Fruit fly (Drosophila melanogaster): ENCODE results near the gene Tgs1.
A peak's percentile ranks its signal among the peaks of the same experiment; 100 is the strongest.

The Tgs1 gene

DNA sequence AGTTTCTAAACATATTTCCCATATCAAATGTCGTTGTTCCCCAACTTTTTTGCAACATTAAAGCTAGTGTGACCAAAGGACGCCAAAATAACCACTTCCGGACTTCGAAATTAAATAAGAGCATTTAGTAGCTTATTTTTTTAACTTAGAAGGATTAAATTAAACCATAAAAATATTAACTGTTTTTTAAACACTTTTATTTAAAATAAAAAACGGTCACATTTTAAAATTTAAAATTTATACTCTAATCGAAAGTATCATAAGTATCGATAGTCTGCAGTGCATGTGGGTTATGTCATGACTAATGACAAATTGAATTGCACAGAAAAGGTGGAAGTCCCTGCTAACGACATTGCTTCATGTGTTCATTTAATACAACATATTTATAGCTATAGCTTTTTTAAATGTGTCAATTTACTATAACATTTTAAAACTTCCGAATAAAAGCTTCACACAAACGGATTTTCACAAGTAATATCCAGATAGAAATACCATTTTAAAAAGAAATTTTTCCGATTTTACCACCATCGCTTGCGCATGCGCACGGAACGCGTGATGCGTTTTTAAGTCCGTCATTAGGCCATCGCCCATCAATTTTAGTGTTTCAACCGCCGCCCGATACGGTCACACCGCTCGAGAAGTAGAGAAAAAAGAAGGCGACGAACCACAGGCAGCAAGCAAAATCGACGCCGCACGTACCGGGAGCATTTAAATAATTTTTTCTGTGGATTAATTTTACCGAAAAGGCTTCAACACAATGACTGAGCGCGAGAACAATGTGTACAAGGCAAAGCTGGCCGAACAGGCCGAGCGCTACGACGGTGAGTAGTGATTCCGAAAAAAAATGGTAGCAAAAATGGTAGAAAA is 13.0 kb upstream of the Tgs1 start, which contains the start of the genes CG7156 and 14-3-3epsilon (continued):
- peak; percentile 25 for TF ChIP-seq CG16779 (tag; optimal IDR thresholded peaks at IDR 0.05)
- TF ChIP-seq dsx (GFP tag; optimal IDR thresholded peaks at IDR 0.05; ENCODE audit: poor library complexity, severe bottlenecking), result no peak
- TF ChIP-seq CG4318 (GFP tag; optimal IDR thresholded peaks at IDR 0.05), result no peak
- TF ChIP-seq CG15336 (GFP tag; IDR thresholded peaks at IDR 0.05), result peak; percentile 16; the same call in 1 of the 2 replicates
- TF ChIP-seq CG11294 (GFP tag; IDR thresholded peaks at IDR 0.05), result no peak
- TF ChIP-seq fkh (GFP tag; optimal IDR thresholded peaks at IDR 0.05), result no peak
- TF ChIP-seq CG6163 (GFP tag; IDR thresholded peaks at IDR 0.05), result 0 out of 3 replicates have a peak, but pooled peaks have one; percentile 31
- no peak for TF ChIP-seq dac (GFP tag; optimal IDR thresholded peaks at IDR 0.05)
- peak; percentile 42 to 52 for TF ChIP-seq ss (GFP tag; optimal IDR thresholded peaks at IDR 0.05)
- no peak for TF ChIP-seq CG10669 (GFP tag; optimal IDR thresholded peaks at IDR 0.05)
- no peak for TF ChIP-seq OdsH (GFP tag; optimal IDR thresholded peaks at IDR 0.05)
- TF ChIP-seq lz (GFP tag; optimal IDR thresholded peaks at IDR 0.05), result peak; percentile 30
- no peak for TF ChIP-seq Eip93F (GFP tag; optimal IDR thresholded peaks at IDR 0.05)
- peak; percentile 23 for TF ChIP-seq Eip75B (GFP tag; optimal IDR thresholded peaks at IDR 0.05)
- no peak for TF ChIP-seq Gug (GFP tag; IDR thresholded peaks at IDR 0.05)
- peak; percentile 56 for TF ChIP-seq CG9139 (GFP tag; optimal IDR thresholded peaks at IDR 0.05)
- TF ChIP-seq Smox (GFP tag; optimal IDR thresholded peaks at IDR 0.05), result peak; percentile 28
- TF ChIP-seq spab (GFP tag; optimal IDR thresholded peaks at IDR 0.05), result no peak
- TF ChIP-seq vri (GFP tag; optimal IDR thresholded peaks at IDR 0.05), result no peak
- no peak for TF ChIP-seq CG34406 (GFP tag; optimal IDR thresholded peaks at IDR 0.05)
- no peak for TF ChIP-seq Hr39 (GFP tag; optimal IDR thresholded peaks at IDR 0.05)
- TF ChIP-seq CG6792 (GFP tag; optimal IDR thresholded peaks at IDR 0.05), result peak; percentile 17
- no peak for TF ChIP-seq Hr4 (GFP tag; optimal IDR thresholded peaks at IDR 0.05)
- peak; percentile 44 for TF ChIP-seq CG6808 (GFP tag; optimal IDR thresholded peaks at IDR 0.05)
- TF ChIP-seq salr (GFP tag; optimal IDR thresholded peaks at IDR 0.05), result no peak
- peak; percentile 20 for TF ChIP-seq topi (GFP tag; optimal IDR thresholded peaks at IDR 0.05)
- no peak for TF ChIP-seq CG11902 (GFP tag; optimal IDR thresholded peaks at IDR 0.05)

dm6 chr3R:18243000-18243399 is 12.3 kb upstream of the Tgs1 start:
- TF ChIP-seq CG3032 (tag; optimal IDR thresholded peaks at IDR 0.05) (no peak), CG6163 (GFP tag; IDR thresholded peaks at IDR 0.05) (peak; percentile 15; the same call in 1 of the 3 replicates), fkh (GFP tag; optimal IDR thresholded peaks at IDR 0.05) (no peak), Eip78C (GFP tag) (peak; percentile 2), eg (GFP tag; IDR thresholded peaks at IDR 0.05) (0 out of 3 replicates have a peak, but pooled peaks have one; percentile 5)

DNA sequence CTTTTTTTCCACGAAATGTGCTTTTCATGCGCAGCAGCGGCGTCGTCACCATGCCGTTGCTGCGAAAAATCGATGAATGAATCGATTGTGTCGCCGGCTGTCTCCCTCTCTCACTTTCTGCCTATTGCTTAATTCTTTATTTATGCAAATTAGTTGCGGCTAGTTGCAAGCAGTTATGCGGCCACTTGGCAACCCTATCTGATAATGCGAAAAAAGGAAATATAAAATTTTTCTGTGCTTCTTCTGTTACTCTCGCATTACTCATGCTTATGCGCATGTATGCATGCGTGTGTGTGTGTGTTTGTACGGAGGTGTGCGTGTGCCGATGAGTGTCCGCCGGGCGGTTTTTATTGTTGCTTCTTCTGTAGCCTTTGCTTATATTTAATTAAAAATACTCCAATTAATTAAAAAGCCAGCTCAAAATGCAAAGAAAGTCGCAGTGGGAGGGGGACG is 11.6 kb upstream of the Tgs1 start:
- no peak for TF ChIP-seq CG11762 (GFP tag; optimal IDR thresholded peaks at IDR 0.05; ENCODE audit: insufficient read depth)
- peak; percentile 47; the same call in 1 of the 3 replicates for TF ChIP-seq eg (GFP tag; IDR thresholded peaks at IDR 0.05)
- TF ChIP-seq Met (GFP tag; optimal IDR thresholded peaks at IDR 0.05), result peak; percentile 53
- peak; percentile 28; the same call in 1 of the 2 replicates for TF ChIP-seq CG15336 (GFP tag; IDR thresholded peaks at IDR 0.05)
- TF ChIP-seq CG31627 (GFP tag; optimal IDR thresholded peaks at IDR 0.05), result peak; percentile 47
- TF ChIP-seq Sox15 (GFP tag; optimal IDR thresholded peaks at IDR 0.05), result peak; percentile 30
- TF ChIP-seq CG7368 (GFP tag; optimal IDR thresholded peaks at IDR 0.05), result peak; percentile 31
- TF ChIP-seq CG3919 (GFP tag; optimal IDR thresholded peaks at IDR 0.05), result peak; percentile 41
- peak; percentile 44 for TF ChIP-seq esn (GFP tag; optimal IDR thresholded peaks at IDR 0.05)
- TF ChIP-seq svp (GFP tag), result no peak
- 0 out of 2 replicates have a peak, but pooled peaks have one; percentile 35 for TF ChIP-seq Gug (GFP tag; IDR thresholded peaks at IDR 0.05)
- no peak for TF ChIP-seq ss (GFP tag; optimal IDR thresholded peaks at IDR 0.05)
- peak; percentile 68 for TF ChIP-seq CG6163 (GFP tag; IDR thresholded peaks at IDR 0.05)
- TF ChIP-seq CG9139 (GFP tag; optimal IDR thresholded peaks at IDR 0.05), result no peak
- peak; percentile 14 for TF ChIP-seq Eip75B (GFP tag; optimal IDR thresholded peaks at IDR 0.05)
- peak; percentile 4 for TF ChIP-seq CG11902 (GFP tag; optimal IDR thresholded peaks at IDR 0.05)
- TF ChIP-seq Hr4 (GFP tag; optimal IDR thresholded peaks at IDR 0.05), result peak; percentile 30
- TF ChIP-seq CG4318 (GFP tag; optimal IDR thresholded peaks at IDR 0.05), result no peak
- peak; percentile 49 for TF ChIP-seq lz (GFP tag; optimal IDR thresholded peaks at IDR 0.05)
- no peak for TF ChIP-seq fkh (GFP tag; optimal IDR thresholded peaks at IDR 0.05)
- TF ChIP-seq pdm3 (GFP tag; optimal IDR thresholded peaks at IDR 0.05), result peak; percentile 40
- no peak for TF ChIP-seq CG6808 (GFP tag; optimal IDR thresholded peaks at IDR 0.05)
- TF ChIP-seq CG6792 (GFP tag; optimal IDR thresholded peaks at IDR 0.05), result no peak
- no peak for TF ChIP-seq Hr38 (GFP tag; optimal IDR thresholded peaks at IDR 0.05)
- no peak; the same call in 1 of the 3 replicates for TF ChIP-seq CG8119 (GFP tag; IDR thresholded peaks at IDR 0.05)
- TF ChIP-seq Ets21C (GFP tag; optimal IDR thresholded peaks at IDR 0.05), result no peak
- no peak for TF ChIP-seq CG6854 (GFP tag; optimal IDR thresholded peaks at IDR 0.05)
- TF ChIP-seq CG8319 (GFP tag; optimal IDR thresholded peaks at IDR 0.05), result no peak
